Worm (Caenorhabditis elegans): ENCODE data around the gene F23B12.4.
A peak's percentile ranks its signal among the peaks of the same experiment; 100 is the strongest.

ce11 chrV:14421325-14421724, 19.6 kb upstream of the F23B12.4 start, which contains the start of gene dhs-22:
- no peak for TF ChIP-seq ama-1 (optimal IDR thresholded peaks at IDR 0.05)
- no peak for TF ChIP-seq nhr-76 (tag; optimal IDR thresholded peaks at IDR 0.05)
- TF ChIP-seq nfya-1 (tag; optimal IDR thresholded peaks at IDR 0.05; ENCODE audit: insufficient read depth), result no peak
- no peak for TF ChIP-seq ZK546.5 (tag; optimal IDR thresholded peaks at IDR 0.05)
- TF ChIP-seq elt-3 (tag; optimal IDR thresholded peaks at IDR 0.05), result no peak
- TF ChIP-seq nhr-23 (tag; optimal IDR thresholded peaks at IDR 0.05), result no peak
- no peak for TF ChIP-seq ceh-28 (tag; optimal IDR thresholded peaks at IDR 0.05)
- no peak for TF ChIP-seq hmg-11 (tag; optimal IDR thresholded peaks at IDR 0.05)
- TF ChIP-seq ceh-82 (tag; optimal IDR thresholded peaks at IDR 0.05), result no peak
- TF ChIP-seq elt-1 (tag; optimal IDR thresholded peaks at IDR 0.05), result no peak
- peak; percentile 10 for TF ChIP-seq pha-4 (tag; optimal IDR thresholded peaks at IDR 0.05)
- no peak for TF ChIP-seq jun-1 (tag; optimal IDR thresholded peaks at IDR 0.05)

All from whole organism, L3 larva.